Worm (Caenorhabditis elegans): ENCODE results near the gene srz-97.
A peak's percentile ranks its signal among the peaks of the same experiment; 100 is the strongest.

srz-97 gene

DNA sequence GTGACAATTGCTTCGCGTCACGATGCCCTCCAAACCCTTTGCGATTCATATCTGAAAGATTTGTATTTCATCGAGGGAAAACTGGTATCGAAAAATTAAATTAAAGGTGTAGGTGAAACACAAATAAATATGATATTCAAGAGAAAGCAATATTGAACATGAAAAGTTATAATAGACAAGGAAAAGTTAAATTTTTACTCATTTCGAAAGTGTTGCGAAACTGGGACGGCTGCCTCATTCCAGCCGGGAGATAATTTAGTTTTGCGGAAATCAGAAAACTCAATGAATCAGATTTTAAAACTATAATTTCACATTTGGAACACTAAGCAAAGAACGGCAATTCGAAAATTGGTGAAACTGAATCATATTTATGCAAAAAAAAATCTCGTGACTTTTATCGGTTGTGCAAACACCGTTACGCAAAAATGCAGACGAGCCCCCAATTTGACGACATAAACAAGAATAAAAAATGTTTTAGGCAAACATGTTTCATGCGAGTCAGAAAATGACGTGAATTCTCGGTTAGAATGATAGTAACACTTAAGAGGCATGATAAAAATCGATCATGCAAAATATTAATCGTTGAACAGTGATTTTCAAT is 53.0 kb downstream of the srz-97 start, which contains the start of the genes nxf-1 and C15H11.11 (continued):
- TF ChIP-seq ama-1 (optimal IDR thresholded peaks at IDR 0.05) (peak; percentile 6), ama-1 (GFP tag; optimal IDR thresholded peaks at IDR 0.05) (no peak), hmg-20 (GFP tag; IDR thresholded peaks at IDR 0.05) (no peak), Y53G8AR.9 (GFP tag; conservative IDR thresholded peaks at IDR 0.05) (peak; percentile 63; the same call in 1 of the 2 replicates), snpc-4 (GFP tag; optimal IDR thresholded peaks at IDR 0.05) (no peak), snpc-4 (tag; optimal IDR thresholded peaks at IDR 0.05) (peak in 3 of 4 experiments; percentile 50 to 72 (median 61)), lir-1 (GFP tag; conservative IDR thresholded peaks at IDR 0.05) (no peak; the same call in 1 of the 2 replicates), F22D6.2 (tag; optimal IDR thresholded peaks at IDR 0.05) (no peak), ztf-18 (tag; optimal IDR thresholded peaks at IDR 0.05) (no peak), nfyb-1 (GFP tag; IDR thresholded peaks at IDR 0.05) (peak; percentile 60; the same call in 1 of the 2 replicates)

DNA sequence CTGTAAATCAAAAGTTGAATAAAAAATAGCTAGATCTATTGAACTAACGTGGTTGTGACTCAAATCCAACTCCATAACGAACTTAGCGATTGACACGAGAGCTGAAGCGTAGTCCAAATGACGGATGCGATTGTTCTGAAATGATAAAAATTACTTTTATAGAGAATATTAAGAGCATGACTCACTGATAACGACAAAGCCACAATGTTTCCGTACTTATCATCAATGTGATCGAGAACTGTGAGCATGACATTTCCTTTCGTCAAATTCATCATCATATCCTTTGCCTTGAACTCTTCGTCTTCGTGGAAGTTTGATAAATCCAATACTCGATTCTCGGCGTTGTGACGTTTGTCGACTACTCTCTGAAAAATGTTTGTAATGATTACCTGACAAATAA is 54.0 kb downstream of the srz-97 start:
- peak; percentile 73 for TF ChIP-seq nhr-80 (tag; optimal IDR thresholded peaks at IDR 0.05)
- no peak for TF ChIP-seq lin-40 (tag; optimal IDR thresholded peaks at IDR 0.05)
